Fruit fly (Drosophila melanogaster) whole organism, embryonic: ENCODE data around the gene CG10874.

ENCODE experiments used
- Bgb ChIP-seq: fragments of 200-800 bp; sonication (Bioruptor generic); IDR thresholded peaks from 2 replicates; pipeline ENCODE4 v1.3.6; 2022; ENCODE audit warnings: missing biosample characterization, missing genetic modification characterization; ENCODE audit not compliant: partially characterized antibody
- Blimp-1 ChIP-seq: fragments of 200-800 bp; sonication (Bioruptor generic); optimal IDR thresholded peaks from 3 replicates; lab custom pipeline; 2018; ENCODE audit warnings: missing biosample characterization, missing genetic modification characterization, mild to moderate bottlenecking, moderate library complexity, missing genetic modification reagents
- CG11504 ChIP-seq: fragments of 200-800 bp; sonication (Bioruptor generic); optimal IDR thresholded peaks from 3 replicates; lab custom pipeline; 2019; ENCODE audit warnings: missing biosample characterization, mild to moderate bottlenecking, missing genetic modification characterization, moderate library complexity
- CG13296 ChIP-seq: fragments of 200-800 bp; sonication (Bioruptor generic); optimal IDR thresholded peaks from 3 replicates; lab custom pipeline; 2018; ENCODE audit warnings: missing biosample characterization, mild to moderate bottlenecking, missing genetic modification characterization
- CG14667 ChIP-seq: fragments of 200-800 bp; sonication (Bioruptor generic); IDR thresholded peaks from 2 replicates; pipeline ENCODE4 v1.3.6; 2022; ENCODE audit warnings: missing biosample characterization, missing genetic modification characterization
- CG1647 ChIP-seq: fragments of 200-800 bp; sonication (Bioruptor generic); optimal IDR thresholded peaks from 3 replicates; lab custom pipeline; 2016; ENCODE audit warnings: missing biosample characterization, missing genetic modification characterization
- CG1792 ChIP-seq: fragments of 200-800 bp; sonication (Bioruptor generic); optimal IDR thresholded peaks from 2 replicates; lab custom pipeline; 2016; ENCODE audit warnings: missing biosample characterization, missing genetic modification characterization
- CG18619 ChIP-seq: fragments of 200-800 bp; sonication (Bioruptor generic); optimal IDR thresholded peaks from 3 replicates; lab custom pipeline; 2017; ENCODE audit warnings: missing biosample characterization, mild to moderate bottlenecking, missing genetic modification characterization
- CG2202 ChIP-seq: fragments of 200-800 bp; sonication (Bioruptor generic); optimal IDR thresholded peaks from 2 replicates; lab custom pipeline; 2018; ENCODE audit warnings: missing biosample characterization, mild to moderate bottlenecking, missing genetic modification characterization
- CG3065 ChIP-seq: fragments of 200-800 bp; sonication (Bioruptor generic); optimal IDR thresholded peaks from 2 replicates; lab custom pipeline; 2016; ENCODE audit warnings: missing biosample characterization, missing genetic modification characterization
- CG32767 ChIP-seq: fragments of 200-800 bp; sonication (Bioruptor generic); IDR thresholded peaks from 2 replicates; pipeline ENCODE4 v1.3.6; 2022; ENCODE audit warnings: missing biosample characterization, missing genetic modification characterization
- CG3281 ChIP-seq: fragments of 200-800 bp; sonication (Bioruptor generic); optimal IDR thresholded peaks from 3 replicates; lab custom pipeline; 2017; ENCODE audit warnings: missing biosample characterization, mild to moderate bottlenecking, missing genetic modification characterization
- CG4360 ChIP-seq: fragments of 200-800 bp; sonication (Bioruptor generic); IDR thresholded peaks from 2 replicates; pipeline ENCODE4 v1.3.6; 2022; ENCODE audit warnings: missing biosample characterization, missing genetic modification characterization
- CG4730 ChIP-seq: fragments of 200-800 bp; sonication (Bioruptor generic); IDR thresholded peaks from 2 replicates; pipeline ENCODE4 v1.3.6; 2022; ENCODE audit warnings: missing biosample characterization, missing genetic modification characterization
- CG6254 ChIP-seq: fragments of 200-800 bp; sonication (Bioruptor generic); optimal IDR thresholded peaks from 3 replicates; lab custom pipeline; 2017; ENCODE audit warnings: mild to moderate bottlenecking, missing biosample characterization, missing genetic modification reagents, missing genetic modification characterization
- CG6272 ChIP-seq: fragments of 200-800 bp; sonication (Bioruptor generic); IDR thresholded peaks from 2 replicates; pipeline ENCODE4 v1.3.6; 2022; ENCODE audit warnings: missing biosample characterization, missing genetic modification characterization
- CG7372 ChIP-seq: fragments of 200-800 bp; sonication (Bioruptor generic); IDR thresholded peaks from 2 replicates; pipeline ENCODE4 v1.3.6; 2022; ENCODE audit warnings: missing biosample characterization, missing genetic modification characterization
- CG7786 ChIP-seq: fragments of 200-800 bp; sonication (Bioruptor generic); optimal IDR thresholded peaks from 2 replicates; lab custom pipeline; 2016; ENCODE audit warnings: missing biosample characterization, missing genetic modification characterization
- CG7928 ChIP-seq: fragments of 200-800 bp; sonication (Bioruptor generic); optimal IDR thresholded peaks from 2 replicates; lab custom pipeline; 2017; ENCODE audit warnings: missing biosample characterization, mild to moderate bottlenecking, missing genetic modification characterization
- CG7987 ChIP-seq: fragments of 200-800 bp; sonication (Bioruptor generic); optimal IDR thresholded peaks from 2 replicates; lab custom pipeline; 2018; ENCODE audit warnings: missing biosample characterization, mild to moderate bottlenecking, missing genetic modification characterization, moderate library complexity
- CG8924 ChIP-seq: fragments of 200-800 bp; optimal IDR thresholded peaks from 3 replicates; lab custom pipeline; 2019; ENCODE audit warnings: missing biosample characterization, mild to moderate bottlenecking, missing genetic modification characterization, moderate library complexity
- CG9437 ChIP-seq: fragments of 200-800 bp; sonication (Bioruptor generic); optimal IDR thresholded peaks from 2 replicates; lab custom pipeline; 2018; ENCODE audit warnings: missing biosample characterization, mild to moderate bottlenecking, missing genetic modification characterization
- CG9609 ChIP-seq: fragments of 200-800 bp; sonication (Bioruptor generic); optimal IDR thresholded peaks from 3 replicates; lab custom pipeline; 2016; ENCODE audit warnings: missing biosample characterization, missing genetic modification characterization
- D19A ChIP-seq: fragments of 200-800 bp; optimal IDR thresholded peaks from 3 replicates; lab custom pipeline; 2019; ENCODE audit warnings: missing biosample characterization, mild to moderate bottlenecking, missing genetic modification characterization, moderate library complexity
- D19B ChIP-seq: fragments of 200-800 bp; sonication (Bioruptor generic); optimal IDR thresholded peaks from 2 replicates; lab custom pipeline; 2017; ENCODE audit warnings: missing biosample characterization, mild to moderate bottlenecking, missing genetic modification characterization
- Deaf1 ChIP-seq: fragments of 200-800 bp; optimal IDR thresholded peaks from 3 replicates; lab custom pipeline; 2019; ENCODE audit warnings: missing biosample characterization, mild to moderate bottlenecking, missing genetic modification characterization, moderate library complexity
- Hmx ChIP-seq: fragments of 200-800 bp; sonication (Bioruptor generic); optimal IDR thresholded peaks from 2 replicates; lab custom pipeline; 2016; ENCODE audit warnings: missing biosample characterization, missing genetic modification characterization
- Hr51 ChIP-seq, 2 experiments: fragments of 200-800 bp; sonication (Bioruptor generic); optimal IDR thresholded peaks; 2 replicates in 1 of 2; 3 replicates in 1 of 2; lab custom pipeline; 2016 to 2018; ENCODE audit warnings: missing biosample characterization in 2 of 2, missing genetic modification characterization in 2 of 2, mild to moderate bottlenecking in 1 of 2, moderate library complexity in 1 of 2
- MESR4 ChIP-seq: fragments of 200-800 bp; sonication (Bioruptor generic); optimal IDR thresholded peaks from 2 replicates; lab custom pipeline; 2018; ENCODE audit warnings: missing biosample characterization, mild to moderate bottlenecking, missing genetic modification characterization, moderate library complexity
- Opbp ChIP-seq: fragments of 200-800 bp; sonication (Bioruptor generic); IDR thresholded peaks from 3 replicates; pipeline ENCODE4 v1.3.6; 2022; ENCODE audit warnings: missing biosample characterization, missing genetic modification characterization; ENCODE audit not compliant: partially characterized antibody
- Poxn ChIP-seq: fragments of 200-800 bp; sonication (Bioruptor generic); IDR thresholded peaks from 2 replicates; pipeline ENCODE4 v1.3.6; 2022; ENCODE audit warnings: missing biosample characterization, missing genetic modification characterization
- Ssrp ChIP-seq: fragments of 200-800 bp; sonication (Bioruptor generic); optimal IDR thresholded peaks from 2 replicates; lab custom pipeline; 2018; ENCODE audit warnings: missing biosample characterization, mild to moderate bottlenecking, missing genetic modification characterization, moderate library complexity
- Taf1 ChIP-seq: fragments of 200-800 bp; sonication (Bioruptor generic); IDR thresholded peaks from 2 replicates; pipeline ENCODE4 v1.3.6; 2022; ENCODE audit warnings: missing biosample characterization, missing genetic modification characterization
- Vsx1 ChIP-seq: fragments of 200-800 bp; sonication (Bioruptor generic); optimal IDR thresholded peaks from 2 replicates; lab custom pipeline; 2017; ENCODE audit warnings: missing biosample characterization, mild to moderate bottlenecking, missing genetic modification characterization, missing genetic modification reagents
- ap ChIP-seq: fragments of 200-800 bp; sonication (Bioruptor generic); IDR thresholded peaks from 2 replicates; pipeline ENCODE4 v1.3.6; 2022; ENCODE audit warnings: missing biosample characterization, missing genetic modification characterization
- ara ChIP-seq: fragments of 200-800 bp; sonication (Bioruptor generic); IDR thresholded peaks from 2 replicates; pipeline ENCODE4 v1.3.6; 2022; ENCODE audit warnings: missing biosample characterization, missing genetic modification characterization
- ase ChIP-seq: fragments of 200-800 bp; sonication (Bioruptor generic); IDR thresholded peaks from 3 replicates; pipeline ENCODE4 v1.3.6; 2022; ENCODE audit warnings: missing biosample characterization, missing genetic modification characterization
- cas ChIP-seq: fragments of 200-800 bp; sonication (Bioruptor generic); IDR thresholded peaks from 2 replicates; pipeline ENCODE4 v1.3.6; 2022; ENCODE audit warnings: missing biosample characterization, missing genetic modification characterization
- dan ChIP-seq: fragments of 200-800 bp; sonication (Bioruptor generic); IDR thresholded peaks from 2 replicates; pipeline ENCODE4 v1.3.6; 2022; ENCODE audit warnings: missing biosample characterization, missing genetic modification characterization
- gsb ChIP-seq: fragments of 200-800 bp; sonication (Bioruptor generic); IDR thresholded peaks from 2 replicates; pipeline ENCODE4 v1.3.6; 2022; ENCODE audit warnings: missing biosample characterization, missing genetic modification characterization
- h ChIP-seq: fragments of >200 bp; optimal IDR thresholded peaks from 2 replicates; lab custom pipeline; 2017
- ham ChIP-seq: fragments of 200-800 bp; sonication (Bioruptor generic); IDR thresholded peaks from 2 replicates; pipeline ENCODE4 v1.3.6; 2022; ENCODE audit warnings: missing biosample characterization, missing genetic modification characterization
- kay ChIP-seq: fragments of 200-800 bp; sonication (Bioruptor generic); optimal IDR thresholded peaks from 2 replicates; lab custom pipeline; 2016; ENCODE audit warnings: missing biosample characterization, missing genetic modification characterization
- kni ChIP-seq: fragments of 200-800 bp; sonication (Bioruptor generic); optimal IDR thresholded peaks from 3 replicates; lab custom pipeline; 2017; ENCODE audit warnings: mild to moderate bottlenecking, missing biosample characterization, missing genetic modification reagents, missing genetic modification characterization
- mam ChIP-seq: fragments of 200-800 bp; sonication (Bioruptor generic); optimal IDR thresholded peaks from 3 replicates; lab custom pipeline; 2016; ENCODE audit warnings: missing biosample characterization, missing genetic modification characterization
- odd ChIP-seq: fragments of 200-800 bp; sonication (Bioruptor generic); optimal IDR thresholded peaks from 2 replicates; lab custom pipeline; 2017; ENCODE audit warnings: missing biosample characterization, mild to moderate bottlenecking, missing genetic modification characterization
- onecut ChIP-seq: fragments of 200-800 bp; sonication (Bioruptor generic); IDR thresholded peaks from 2 replicates; pipeline ENCODE4 v1.3.6; 2022; ENCODE audit warnings: missing biosample characterization, missing genetic modification characterization
- row ChIP-seq: fragments of 200-800 bp; sonication (Bioruptor generic); IDR thresholded peaks from 3 replicates; pipeline ENCODE4 v1.3.6; 2022; ENCODE audit warnings: missing biosample characterization, missing genetic modification characterization
- sd ChIP-seq: fragments of 200-800 bp; sonication (Bioruptor generic); optimal IDR thresholded peaks from 3 replicates; lab custom pipeline; 2018; ENCODE audit warnings: missing biosample characterization, mild to moderate bottlenecking, missing genetic modification characterization, moderate library complexity
- toy ChIP-seq: fragments of 200-800 bp; sonication (Bioruptor generic); IDR thresholded peaks from 2 replicates; pipeline ENCODE4 v1.3.6; 2022; ENCODE audit warnings: missing biosample characterization, missing genetic modification characterization
- tx ChIP-seq: fragments of 200-800 bp; sonication (Bioruptor generic); optimal IDR thresholded peaks from 2 replicates; lab custom pipeline; 2016; ENCODE audit warnings: missing biosample characterization, missing genetic modification characterization

CG10874 gene

DNA sequence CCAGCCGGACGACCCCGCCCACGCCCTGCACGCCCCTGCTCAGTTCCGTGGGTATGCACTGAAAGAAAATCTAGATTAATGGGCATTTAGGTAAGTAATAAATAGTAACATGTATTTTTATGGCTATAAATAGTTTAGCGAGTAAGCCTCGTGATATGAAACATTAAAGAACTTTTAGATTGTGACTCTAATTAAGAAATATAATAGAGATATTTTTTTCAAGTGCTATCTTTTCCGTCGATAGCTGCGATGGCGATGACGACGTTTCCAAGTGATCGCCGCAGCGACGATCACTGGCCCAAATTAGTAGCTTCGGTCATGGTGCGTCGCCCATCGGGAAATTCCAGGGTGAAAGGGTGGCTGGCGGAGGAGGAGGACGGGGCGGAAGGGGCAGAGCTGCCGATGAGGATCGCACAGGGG, 12.1 kb downstream of the CG10874 start (continued):
- TF ChIP-seq CG6254, result peak; percentile 84
- TF ChIP-seq CG1647 (GFP tag; lab: Kevin White, UChicago), result peak; percentile 80
- TF ChIP-seq Opbp (GFP tag; lab: Robert Waterston, UW), result no peak
- peak; percentile 90 for TF ChIP-seq ase (GFP tag; lab: Robert Waterston, UW)
- TF ChIP-seq onecut (GFP tag; lab: Robert Waterston, UW), result peak; percentile 83
- peak; percentile 87 for TF ChIP-seq row (GFP tag; lab: Robert Waterston, UW)
- peak; percentile 37; the same call in 1 of the 2 replicates for TF ChIP-seq cas (GFP tag; lab: Robert Waterston, UW)
- TF ChIP-seq CG9609 (GFP tag; lab: Kevin White, UChicago), result peak; percentile 78
- TF ChIP-seq CG8924 (tag; lab: Kevin White, UChicago), result peak; percentile 93
- peak; percentile 74 for TF ChIP-seq CG18619 (GFP tag; lab: Kevin White, UChicago)
- TF ChIP-seq MESR4, result peak; percentile 43
- peak; percentile 74 for TF ChIP-seq CG9437 (GFP tag; lab: Kevin White, UChicago)
- peak; percentile 21 for TF ChIP-seq D19B (GFP tag; lab: Kevin White, UChicago)
- peak; percentile 59 for TF ChIP-seq CG4360 (GFP tag; lab: Robert Waterston, UW)
- peak; percentile 56; the same call in 1 of the 2 replicates for TF ChIP-seq dan (GFP tag; lab: Robert Waterston, UW)
- TF ChIP-seq Hmx (GFP tag; lab: Kevin White, UChicago), result peak; percentile 49
- peak; percentile 65 for TF ChIP-seq kni (GFP tag; lab: Kevin White, UChicago)
- peak; percentile 93 for TF ChIP-seq CG11504 (tag; lab: Kevin White, UChicago)
- TF ChIP-seq CG32767 (GFP tag; lab: Robert Waterston, UW), result peak; percentile 85
- peak; percentile 82 for TF ChIP-seq CG2202 (tag; lab: Kevin White, UChicago)
- peak; percentile 87 for TF ChIP-seq CG7372
- 0 out of 2 replicates have a peak, but pooled peaks have one; percentile 7 for TF ChIP-seq Poxn (GFP tag; lab: Robert Waterston, UW)
- TF ChIP-seq Taf1 (GFP tag; lab: Robert Waterston, UW), result peak; percentile 44; the same call in 1 of the 2 replicates
- peak; percentile 86 for TF ChIP-seq CG14667 (GFP tag; lab: Robert Waterston, UW)
- TF ChIP-seq toy (GFP tag; lab: Robert Waterston, UW), result peak; percentile 45
- peak; percentile 60; the same call in 1 of the 2 replicates for TF ChIP-seq ham (GFP tag; lab: Robert Waterston, UW)
- peak; percentile 64 to 94 for TF ChIP-seq Hr51 (GFP tag; optimal IDR thresholded peaks at IDR 0.05; lab: Kevin White, UChicago)
- TF ChIP-seq mam (GFP tag; lab: Kevin White, UChicago), result peak; percentile 61
- TF ChIP-seq ap (GFP tag; lab: Robert Waterston, UW), result peak; percentile 91
- peak; percentile 80 for TF ChIP-seq CG6272 (GFP tag; lab: Robert Waterston, UW)
- peak; percentile 72 for TF ChIP-seq CG13296 (GFP tag; lab: Kevin White, UChicago)
- TF ChIP-seq Ssrp, result peak; percentile 93
- TF ChIP-seq kay, result peak; percentile 76
- TF ChIP-seq Bgb, result no peak
- peak; percentile 53 for TF ChIP-seq CG7987 (GFP tag; lab: Kevin White, UChicago)
- peak; percentile 84 for TF ChIP-seq CG4730 (GFP tag; lab: Robert Waterston, UW)
- TF ChIP-seq CG3065 (GFP tag; lab: Kevin White, UChicago), result peak; percentile 69
- peak; percentile 81 for TF ChIP-seq CG3281 (GFP tag; lab: Kevin White, UChicago)
- peak; percentile 27 for TF ChIP-seq CG7928 (GFP tag; lab: Kevin White, UChicago)
- TF ChIP-seq CG1792, result peak; percentile 54
- peak; percentile 60 for TF ChIP-seq tx (GFP tag; lab: Kevin White, UChicago)
- TF ChIP-seq CG7786 (GFP tag; lab: Kevin White, UChicago), result peak; percentile 64
- TF ChIP-seq odd, result peak; percentile 77
- peak; percentile 73 for TF ChIP-seq Deaf1 (tag; lab: Kevin White, UChicago)
- peak; percentile 54 for TF ChIP-seq sd (tag; lab: Kevin White, UChicago)
- TF ChIP-seq gsb (GFP tag; lab: Robert Waterston, UW), result peak; percentile 75
- TF ChIP-seq Vsx1, result peak; percentile 80
- TF ChIP-seq D19A (tag; lab: Kevin White, UChicago), result peak; percentile 89
- no peak for TF ChIP-seq h
- TF ChIP-seq ara, result peak; percentile 94
- peak; percentile 94 for TF ChIP-seq Blimp-1
